Fruit fly (Drosophila melanogaster) whole organism, larva: ENCODE results near the gene CG6066.

ENCODE experiments used
- noc ChIP-seq: fragments of 200-800 bp; sonication (Bioruptor generic); optimal IDR thresholded peaks from 3 replicates; lab custom pipeline; 2019; ENCODE audit warnings: missing biosample characterization, mild to moderate bottlenecking, missing genetic modification characterization, moderate library complexity

Gene CG6066

dm6 chr3R:27148812-27149769, 32.6 kb upstream of the CG6066 start:
- peak; percentile 6 for TF ChIP-seq noc

- TF ChIP-seq noc: no peak
Observed at dm6 chr3R:27139963-27140362, 23.5 kb upstream of the CG6066 start.

dm6 chr3R:27138700-27139099, 22.2 kb upstream of the CG6066 start:
- no peak for TF ChIP-seq noc

dm6 chr3R:27137914-27138323, 21.4 kb upstream of the CG6066 start:
- TF ChIP-seq noc: no peak

dm6 chr3R:27135692-27136641, 19.5 kb upstream of the CG6066 start:
- no peak for TF ChIP-seq noc

- TF ChIP-seq noc: no peak
Observed at dm6 chr3R:27134728-27135361, 18.3 kb upstream of the CG6066 start.

- no peak for TF ChIP-seq noc
Observed at dm6 chr3R:27133992-27134391, 17.5 kb upstream of the CG6066 start.

- peak; percentile 62 for TF ChIP-seq noc
Observed at dm6 chr3R:27131408-27131807, 14.9 kb upstream of the CG6066 start.

dm6 chr3R:27130551-27131161, 14.1 kb upstream of the CG6066 start:
- no peak for TF ChIP-seq noc

- TF ChIP-seq noc: no peak
Observed at dm6 chr3R:27129580-27130385, 13.3 kb upstream of the CG6066 start.

- no peak for TF ChIP-seq noc
Observed at dm6 chr3R:27128723-27129122, 12.2 kb upstream of the CG6066 start.

- TF ChIP-seq noc: no peak
Observed at dm6 chr3R:27124588-27124987, 8.1 kb upstream of the CG6066 start, which contains the start of gene CG6059. Gene CG6059, minus strand, starts transcription at chr3R:27124688.

dm6 chr3R:27118346-27118745, 1.8 kb upstream of the CG6066 start, which contains the start of gene CG5882:
Gene CG5882, plus strand, starts transcription at chr3R:27118646.
- TF ChIP-seq noc: no peak

- no peak for TF ChIP-seq noc
Observed at dm6 chr3R:27111784-27112602, 4.5 kb downstream of the CG6066 start, which contains the start of the genes gb and CG5815. Gene gb, minus strand, starts transcription at chr3R:27112270. Gene CG5815, plus strand, starts transcription at chr3R:27112566.
